Worm (Caenorhabditis elegans): ENCODE data around the gene nspe-2.

nspe-2 gene

ce11 chrII:12616081-12616480 is 3.1 kb downstream of the nspe-2 start, which contains the start of gene nspe-6:
TSS of gene nspe-6 (minus strand) at chrII:12616181.
- TF ChIP-seq peb-1 (tag; optimal IDR thresholded peaks at IDR 0.05) (no peak), Y55F3AM.14 (GFP tag; optimal IDR thresholded peaks at IDR 0.05) (no peak), lin-39 (tag; optimal IDR thresholded peaks at IDR 0.05) (no peak), unc-55 (GFP tag; optimal IDR thresholded peaks at IDR 0.05) (no peak), nhr-25 (tag; optimal IDR thresholded peaks at IDR 0.05) (no peak), ZK546.5 (tag; optimal IDR thresholded peaks at IDR 0.05) (no peak), nhr-237 (tag; optimal IDR thresholded peaks at IDR 0.05) (no peak), gmeb-1 (tag; optimal IDR thresholded peaks at IDR 0.05) (no peak), lsy-2 (tag; optimal IDR thresholded peaks at IDR 0.05) (no peak), ceh-16 (tag; optimal IDR thresholded peaks at IDR 0.05) (no peak), egl-27 (tag; optimal IDR thresholded peaks at IDR 0.05) (no peak), C34F6.9 (tag; optimal IDR thresholded peaks at IDR 0.05) (no peak), blmp-1 (tag; optimal IDR thresholded peaks at IDR 0.05; ENCODE audit: insufficient read depth) (no peak)

ce11 chrII:12615413-12615812 is 3.8 kb downstream of the nspe-2 start:
- TF ChIP-seq nhr-11 (tag; optimal IDR thresholded peaks at IDR 0.05) (no peak), aly-2 (tag; optimal IDR thresholded peaks at IDR 0.05) (no peak), ztf-11 (tag; optimal IDR thresholded peaks at IDR 0.05) (no peak), sma-3 (GFP tag; optimal IDR thresholded peaks at IDR 0.05) (peak; percentile 42), ama-1 (optimal IDR thresholded peaks at IDR 0.05) (no peak), elt-1 (tag; optimal IDR thresholded peaks at IDR 0.05) (no peak), sma-9 (GFP tag; optimal IDR thresholded peaks at IDR 0.05) (peak; percentile 94), sma-9 (tag; optimal IDR thresholded peaks at IDR 0.05) (no peak), lsy-2 (tag; optimal IDR thresholded peaks at IDR 0.05) (no peak)

- TF ChIP-seq ama-1 (optimal IDR thresholded peaks at IDR 0.05) (no peak), gmeb-1 (tag; optimal IDR thresholded peaks at IDR 0.05) (no peak), mbf-1 (tag; optimal IDR thresholded peaks at IDR 0.05) (no peak), fos-1 (tag; optimal IDR thresholded peaks at IDR 0.05) (no peak), nhr-23 (tag; optimal IDR thresholded peaks at IDR 0.05) (no peak), ztf-4 (tag; optimal IDR thresholded peaks at IDR 0.05) (no peak), nhr-10 (tag; optimal IDR thresholded peaks at IDR 0.05) (no peak), nhr-21 (tag; optimal IDR thresholded peaks at IDR 0.05) (no peak), F13H6.1 (tag; optimal IDR thresholded peaks at IDR 0.05) (no peak), lin-39 (tag; optimal IDR thresholded peaks at IDR 0.05) (no peak), nhr-129 (tag; optimal IDR thresholded peaks at IDR 0.05) (no peak)
These were observed 7.0 kb downstream of the nspe-2 start, which contains the start of gene nspe-4 for ce11 chrII:12612218-12612617. TSS of gene nspe-4 (plus strand) at chrII:12612518.

ce11 chrII:12608653-12609052 is 10.5 kb downstream of the nspe-2 start, which contains the start of gene Y38E10A.9:
TSS of gene Y38E10A.9 (plus strand) at chrII:12608953.
- TF ChIP-seq unc-62 (GFP tag; optimal IDR thresholded peaks at IDR 0.05): no peak
- no peak for TF ChIP-seq gmeb-1 (tag; optimal IDR thresholded peaks at IDR 0.05)
- TF ChIP-seq elt-1 (tag; optimal IDR thresholded peaks at IDR 0.05): no peak
- no peak for TF ChIP-seq nhr-23 (tag; optimal IDR thresholded peaks at IDR 0.05)
- TF ChIP-seq nhr-12 (tag; optimal IDR thresholded peaks at IDR 0.05): no peak

- TF ChIP-seq ztf-11 (tag; optimal IDR thresholded peaks at IDR 0.05): no peak
- TF ChIP-seq sma-3 (GFP tag; optimal IDR thresholded peaks at IDR 0.05): no peak
- no peak for TF ChIP-seq lsy-2 (tag; optimal IDR thresholded peaks at IDR 0.05)
- no peak for TF ChIP-seq alr-1 (tag; optimal IDR thresholded peaks at IDR 0.05)
- TF ChIP-seq egl-27 (tag; optimal IDR thresholded peaks at IDR 0.05): no peak
These were observed 12.3 kb downstream of the nspe-2 start, which contains the start of gene Y38E10A.8 for ce11 chrII:12606900-12607299. TSS of gene Y38E10A.8 (plus strand) at chrII:12607200.

ce11 chrII:12606108-12606507 is 13.1 kb downstream of the nspe-2 start:
- TF ChIP-seq Y55F3AM.14 (GFP tag; optimal IDR thresholded peaks at IDR 0.05) (no peak), nhr-237 (tag; optimal IDR thresholded peaks at IDR 0.05) (no peak), nhr-6 (tag; optimal IDR thresholded peaks at IDR 0.05) (no peak), gmeb-1 (tag; optimal IDR thresholded peaks at IDR 0.05) (no peak)

Measured in whole organism, L2 larva.